Worm (Caenorhabditis elegans) whole organism, young adult: ENCODE measurements around the gene srsx-16.

ENCODE experiments used
- B0261.1 ChIP-seq: sonication (generic microtip); optimal IDR thresholded peaks from 2 replicates; lab custom pipeline; 2016; ENCODE audit warnings: mild to moderate bottlenecking, missing genetic modification characterization, moderate library complexity, missing compliant biosample characterization
- B0336.3 ChIP-seq: fragments of 200-800 bp; sonication (Bioruptor generic); IDR thresholded peaks from 2 replicates; pipeline ENCODE4 v1.3.6; 2022; ENCODE audit warnings: missing genetic modification characterization, missing compliant biosample characterization
- C06A6.2 ChIP-seq: fragments of 200-800 bp; sonication (Bioruptor generic); conservative IDR thresholded peaks from 2 replicates; pipeline ENCODE4 v1.3.6; 2022; ENCODE audit warnings: missing genetic modification characterization, missing compliant biosample characterization
- C17E4.6 ChIP-seq: fragments of 200-800 bp; sonication (Bioruptor generic); IDR thresholded peaks from 2 replicates; pipeline ENCODE4 v1.3.6; 2022; ENCODE audit warnings: missing genetic modification reagents, missing genetic modification characterization, missing compliant biosample characterization
- F37B4.10 ChIP-seq: fragments of 200-800 bp; sonication (Bioruptor generic); IDR thresholded peaks from 2 replicates; pipeline ENCODE4 v1.3.6; 2022; ENCODE audit warnings: missing genetic modification characterization, missing compliant biosample characterization
- F52B5.7 ChIP-seq: sonication (generic microtip); optimal IDR thresholded peaks from 2 replicates; lab custom pipeline; 2016; ENCODE audit warnings: mild to moderate bottlenecking, missing genetic modification characterization, missing compliant biosample characterization
- F57A8.1 ChIP-seq: fragments of 200-800 bp; sonication (Bioruptor generic); optimal IDR thresholded peaks from 2 replicates; lab custom pipeline; 2018; ENCODE audit warnings: mild to moderate bottlenecking, missing genetic modification characterization, moderate library complexity, missing compliant biosample characterization
- F57C9.4 ChIP-seq: sonication (generic microtip); optimal IDR thresholded peaks from 2 replicates; lab custom pipeline; 2017; ENCODE audit warnings: mild to moderate bottlenecking, missing genetic modification characterization, missing compliant biosample characterization
- T07F8.4 ChIP-seq: sonication (generic microtip); optimal IDR thresholded peaks from 2 replicates; lab custom pipeline; 2016; ENCODE audit warnings: mild to moderate bottlenecking, missing genetic modification characterization, moderate library complexity, missing compliant biosample characterization
- Y53F4B.3 ChIP-seq: fragments of 200-800 bp; sonication (Bioruptor generic); IDR thresholded peaks from 2 replicates; pipeline ENCODE4 v1.3.6; 2022; ENCODE audit warnings: missing genetic modification reagents, missing genetic modification characterization, missing compliant biosample characterization
- Y53G8AR.9 ChIP-seq: fragments of 200-800 bp; sonication (Bioruptor generic); conservative IDR thresholded peaks from 2 replicates; pipeline ENCODE4 v1.3.6; 2022; ENCODE audit warnings: missing genetic modification reagents, missing genetic modification characterization, missing compliant biosample characterization
- Y79H2A.3 ChIP-seq: fragments of 200-800 bp; sonication (Bioruptor generic); conservative IDR thresholded peaks from 2 replicates; pipeline ENCODE4 v1.3.6; 2022; ENCODE audit warnings: missing genetic modification reagents, missing genetic modification characterization, missing compliant biosample characterization
- ZK185.1 ChIP-seq: sonication (generic microtip); optimal IDR thresholded peaks from 2 replicates; lab custom pipeline; 2016; ENCODE audit warnings: mild to moderate bottlenecking, missing genetic modification characterization, missing compliant biosample characterization; ENCODE audit not compliant: poor library complexity, severe bottlenecking
- ceh-27 ChIP-seq: fragments of 200-800 bp; sonication (Bioruptor generic); optimal IDR thresholded peaks from 2 replicates; lab custom pipeline; 2018; ENCODE audit warnings: mild to moderate bottlenecking, missing genetic modification characterization, moderate library complexity, missing compliant biosample characterization
- dox-1 ChIP-seq: fragments of 200-800 bp; sonication (Bioruptor generic); IDR thresholded peaks from 2 replicates; pipeline ENCODE4 v1.3.6; 2022; ENCODE audit warnings: missing genetic modification reagents, missing genetic modification characterization, missing compliant biosample characterization
- dpl-1 ChIP-seq: fragments of 150-350 bp; optimal IDR thresholded peaks from 2 replicates; lab custom pipeline; 2014; ENCODE audit warnings: missing biosample characterization, missing genetic modification reagents, missing genetic modification characterization
- egl-44 ChIP-seq: fragments of 200-800 bp; sonication (Bioruptor generic); IDR thresholded peaks from 2 replicates; pipeline ENCODE4 v1.3.6; 2022; ENCODE audit warnings: missing genetic modification reagents, missing genetic modification characterization, missing compliant biosample characterization
- ets-4 ChIP-seq: fragments of 200-800 bp; sonication (Bioruptor generic); optimal IDR thresholded peaks from 2 replicates; lab custom pipeline; 2018; ENCODE audit warnings: mild to moderate bottlenecking, missing genetic modification characterization, missing compliant biosample characterization
- gei-17 ChIP-seq: fragments of 200-800 bp; sonication (Bioruptor generic); optimal IDR thresholded peaks from 2 replicates; lab custom pipeline; 2018; ENCODE audit warnings: mild to moderate bottlenecking, missing genetic modification characterization, missing compliant biosample characterization
- hmg-1.2 ChIP-seq: fragments of 200-800 bp; sonication (Bioruptor generic); IDR thresholded peaks from 2 replicates; pipeline ENCODE4 v1.3.6; 2022; ENCODE audit warnings: missing genetic modification reagents, missing genetic modification characterization, missing compliant biosample characterization
- let-526 ChIP-seq: fragments of 200-800 bp; sonication (Bioruptor generic); IDR thresholded peaks from 2 replicates; pipeline ENCODE4 v1.3.6; 2022; ENCODE audit warnings: missing genetic modification reagents, missing genetic modification characterization, missing compliant biosample characterization
- let-607 ChIP-seq, 2 experiments: fragments of 200-800 bp in 1 of 2; sonication (Bioruptor generic) in 1 of 2; sonication (generic microtip) in 1 of 2; optimal IDR thresholded peaks; 2 replicates each; lab custom pipeline; 2016 to 2018; ENCODE audit warnings: mild to moderate bottlenecking in 2 of 2, missing compliant biosample characterization in 2 of 2, missing genetic modification characterization in 2 of 2, moderate library complexity in 2 of 2, missing genotype in 1 of 2
- madf-6 ChIP-seq: fragments of 200-800 bp; sonication (Bioruptor generic); IDR thresholded peaks from 2 replicates; pipeline ENCODE4 v1.3.6; 2022; ENCODE audit warnings: missing genetic modification reagents, missing genetic modification characterization, missing compliant biosample characterization
- nfyb-1 ChIP-seq: fragments of 200-800 bp; sonication (Bioruptor generic); IDR thresholded peaks from 2 replicates; pipeline ENCODE4 v1.3.6; 2022; ENCODE audit warnings: missing genetic modification reagents, missing genetic modification characterization, missing compliant biosample characterization
- nhr-80 ChIP-seq: sonication (generic microtip); optimal IDR thresholded peaks from 2 replicates; lab custom pipeline; 2016; ENCODE audit warnings: missing genetic modification characterization, missing compliant biosample characterization
- nhr-90 ChIP-seq: sonication (generic microtip); optimal IDR thresholded peaks from 2 replicates; lab custom pipeline; 2016; ENCODE audit warnings: missing genotype, mild to moderate bottlenecking, missing genetic modification characterization, missing compliant biosample characterization
- pbrm-1 ChIP-seq: fragments of 200-800 bp; sonication (Bioruptor generic); IDR thresholded peaks from 2 replicates; pipeline ENCODE4 v1.3.6; 2022; ENCODE audit warnings: missing genetic modification reagents, missing genetic modification characterization, missing compliant biosample characterization
- repo-1 ChIP-seq: sonication (generic microtip); optimal IDR thresholded peaks from 2 replicates; lab custom pipeline; 2017; ENCODE audit warnings: mild to moderate bottlenecking, missing genetic modification characterization, missing compliant biosample characterization
- sea-2 ChIP-seq: fragments of 200-800 bp; sonication (Bioruptor generic); IDR thresholded peaks from 2 replicates; pipeline ENCODE4 v1.3.6; 2022; ENCODE audit warnings: missing genetic modification characterization, missing compliant biosample characterization
- tlf-1 ChIP-seq: fragments of 200-800 bp; sonication (Bioruptor generic); optimal IDR thresholded peaks from 2 replicates; lab custom pipeline; 2018; ENCODE audit warnings: mild to moderate bottlenecking, missing genetic modification characterization, missing compliant biosample characterization
- unc-130 ChIP-seq: sonication (generic microtip); optimal IDR thresholded peaks from 2 replicates; lab custom pipeline; 2016; ENCODE audit warnings: missing genetic modification reagents, missing genetic modification characterization, missing compliant biosample characterization
- zfh-2 ChIP-seq: fragments of 200-800 bp; sonication (Bioruptor generic); conservative IDR thresholded peaks from 2 replicates; pipeline ENCODE4 v1.3.6; 2022; ENCODE audit warnings: missing genetic modification reagents, missing genetic modification characterization, missing compliant biosample characterization
- ztf-6 ChIP-seq: fragments of 200-800 bp; sonication (Bioruptor generic); IDR thresholded peaks from 2 replicates; pipeline ENCODE4 v1.3.6; 2022; ENCODE audit warnings: missing genetic modification reagents, missing genetic modification characterization, missing compliant biosample characterization

srsx-16 gene

DNA sequence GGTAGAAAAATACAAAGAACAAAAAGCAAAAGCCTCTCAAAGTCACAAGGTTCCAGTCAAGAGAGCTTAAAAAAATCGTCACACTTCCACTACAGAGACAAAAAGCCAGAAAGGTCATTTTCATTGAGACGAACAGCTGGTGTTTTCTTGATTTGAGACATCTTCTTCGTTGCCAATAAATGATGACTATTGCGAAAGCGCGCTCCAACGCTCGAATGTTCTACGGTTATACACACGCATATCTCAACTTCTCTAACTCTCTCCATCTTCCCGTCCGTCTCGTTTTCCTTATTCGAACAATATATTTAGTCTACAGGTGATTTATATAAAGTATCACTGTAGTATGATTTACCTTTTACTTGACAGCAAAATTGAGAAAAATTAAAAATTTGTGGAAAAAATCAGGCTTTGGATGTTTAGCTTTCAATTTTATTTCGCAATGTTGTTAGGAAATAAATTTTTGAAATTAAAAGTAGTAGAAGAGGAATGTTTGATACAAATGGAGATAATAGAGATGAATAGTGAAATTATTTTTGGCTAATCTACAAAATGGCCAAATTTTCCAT lies 45.9 kb upstream of the srsx-16 start (continued):
- TF ChIP-seq ceh-27, result peak; percentile 3
- no peak for TF ChIP-seq dpl-1 (GFP tag; lab: Kevin White, UChicago)

DNA sequence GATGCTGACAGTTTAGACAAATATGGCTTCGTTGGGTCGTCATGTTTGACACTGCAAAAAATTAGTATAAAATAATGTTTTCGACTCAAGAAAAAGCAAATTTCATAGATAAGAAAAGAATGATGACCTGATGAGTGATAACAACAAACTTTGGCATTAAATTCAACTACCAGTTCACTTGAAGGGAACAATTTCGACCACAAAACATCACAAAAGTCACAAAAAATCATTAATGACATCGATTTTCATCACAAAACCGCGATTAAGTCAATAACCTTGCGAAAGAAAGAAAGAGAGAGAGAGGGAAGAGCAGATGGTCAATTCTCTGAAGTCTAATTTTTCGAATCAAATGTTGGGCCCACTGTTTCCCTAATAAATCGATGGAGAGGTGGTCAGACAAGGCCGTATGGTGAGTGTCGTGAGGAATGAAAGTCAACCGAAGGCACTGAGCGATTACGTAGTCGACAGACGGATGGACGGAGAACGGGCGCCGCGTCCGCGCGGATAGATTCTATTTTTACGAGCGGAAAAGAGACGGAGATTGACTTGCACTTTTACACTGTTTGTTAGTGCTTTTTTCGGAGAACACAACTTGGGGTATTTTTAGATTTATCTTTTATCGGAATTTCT lies 44.9 kb upstream of the srsx-16 start, which contains the start of gene bec-1:
Gene bec-1 (minus strand): TSS at position 51 of the 630 bp plus-strand sequence.
- TF ChIP-seq dox-1 (GFP tag; lab: Robert Waterston, UW) (peak; percentile 25; the same call in 1 of the 2 replicates), egl-44 (GFP tag; lab: Robert Waterston, UW) (no peak), nfyb-1 (GFP tag; lab: Robert Waterston, UW) (peak; percentile 62), sea-2 (GFP tag; lab: Robert Waterston, UW) (no peak), Y53G8AR.9 (peak; percentile 57; the same call in 1 of the 2 replicates), B0261.1 (no peak), nhr-90 (tag; lab: Kevin White, UChicago) (peak; percentile 14), gei-17 (GFP tag; lab: Kevin White, UChicago) (no peak), F37B4.10 (GFP tag; lab: Robert Waterston, UW) (no peak), F57A8.1 (GFP tag; lab: Kevin White, UChicago) (no peak), pbrm-1 (0 out of 2 replicates have a peak, but pooled peaks have one; percentile 29), hmg-1.2 (GFP tag; lab: Robert Waterston, UW) (no peak), T07F8.4 (tag; lab: Kevin White, UChicago) (no peak), ets-4 (GFP tag; lab: Kevin White, UChicago) (peak; percentile 28), let-607 (tag; optimal IDR thresholded peaks at IDR 0.05; lab: Kevin White, UChicago) (peak in 1 of 2 experiments; percentile 20), ztf-6 (no peak), ZK185.1 (tag; lab: Kevin White, UChicago) (no peak), C17E4.6 (GFP tag; lab: Robert Waterston, UW) (no peak), repo-1 (no peak), F52B5.7 (tag; lab: Kevin White, UChicago) (peak; percentile 7), F57C9.4 (tag; lab: Kevin White, UChicago) (no peak), madf-6 (peak; percentile 37; the same call in 1 of the 2 replicates), tlf-1 (GFP tag; lab: Kevin White, UChicago) (no peak), unc-130 (GFP tag; lab: Kevin White, UChicago) (no peak), nhr-80 (tag; lab: Kevin White, UChicago) (peak; percentile 12), B0336.3 (GFP tag; lab: Robert Waterston, UW) (peak; percentile 57; the same call in 1 of the 2 replicates), C06A6.2 (GFP tag; lab: Robert Waterston, UW) (no peak), let-526 (GFP tag; lab: Robert Waterston, UW) (no peak)

DNA sequence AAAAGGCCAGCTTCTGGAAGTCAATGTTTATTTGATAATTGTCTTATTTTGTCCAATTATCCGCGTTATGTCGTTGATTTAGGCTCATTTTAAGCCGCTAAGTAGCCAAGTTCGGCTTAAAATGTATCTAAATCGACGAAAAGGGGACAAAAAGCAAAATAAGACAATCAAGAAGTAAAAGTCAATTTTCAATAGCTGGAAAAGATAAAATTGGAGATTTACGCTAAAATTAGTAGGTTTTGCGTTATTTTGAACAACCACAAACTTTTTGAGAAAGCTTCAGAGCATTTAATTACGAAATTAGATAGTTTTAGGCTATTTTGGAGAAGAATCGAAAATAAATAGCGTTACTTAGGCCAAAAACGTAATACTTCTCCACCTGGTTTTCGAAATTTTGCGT lies 43.3 kb upstream of the srsx-16 start:
- TF ChIP-seq C06A6.2 (GFP tag; lab: Robert Waterston, UW) (0 out of 2 replicates have a peak, but pooled peaks have one; percentile 15), Y79H2A.3 (no peak), zfh-2 (GFP tag; lab: Robert Waterston, UW) (no peak)

DNA sequence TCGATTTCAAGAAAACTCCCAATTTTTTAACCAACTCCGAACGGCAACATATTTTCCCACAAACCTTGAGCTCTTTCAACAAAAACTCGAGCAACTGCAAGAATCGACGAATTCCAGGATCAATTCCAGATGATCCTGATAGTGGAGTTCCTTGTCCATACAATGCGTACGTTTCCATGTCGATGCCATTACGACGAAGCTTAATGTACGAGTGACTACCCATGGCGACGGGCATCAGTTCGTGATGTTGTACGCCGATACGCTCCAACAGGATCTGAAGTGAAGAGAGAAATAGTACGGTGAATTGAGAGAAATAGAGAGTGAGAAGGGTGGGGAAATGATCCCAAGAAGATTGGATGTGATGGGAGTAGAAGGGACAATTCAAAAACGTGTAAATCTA lies 42.5 kb upstream of the srsx-16 start:
- no peak for TF ChIP-seq Y53F4B.3 (GFP tag; lab: Robert Waterston, UW)
- TF ChIP-seq hmg-1.2 (GFP tag; lab: Robert Waterston, UW), result 0 out of 2 replicates have a peak, but pooled peaks have one; percentile 14
